Fruit fly (Drosophila melanogaster): ENCODE measurements around the gene Wdr37.

DNA sequence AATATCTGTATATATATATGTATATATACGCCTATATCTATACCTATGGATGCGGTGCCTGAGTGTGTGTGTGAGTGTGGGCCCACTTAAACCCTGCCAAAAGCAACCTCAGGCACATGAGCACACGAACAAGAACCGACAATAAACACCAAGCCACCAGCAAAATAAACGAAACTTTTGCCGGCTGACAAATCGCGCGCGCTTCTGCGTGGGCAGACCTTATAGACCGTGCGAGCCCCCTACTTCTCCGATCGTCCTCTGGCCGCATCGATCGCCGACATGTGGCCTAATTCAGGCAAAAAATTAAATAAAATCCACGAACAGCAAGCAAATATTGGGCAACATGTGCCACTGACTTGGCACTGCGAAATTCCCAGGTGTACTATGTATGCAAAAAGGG lies 40.7 kb upstream of the Wdr37 start:
- TF ChIP-seq CG8478 (optimal IDR thresholded peaks at IDR 0.05) (no peak), CTCF (optimal IDR thresholded peaks at IDR 0.05) (no peak)

Measured in S2 (cell line).